Worm (Caenorhabditis elegans): ENCODE measurements around the gene snt-2.

DNA sequence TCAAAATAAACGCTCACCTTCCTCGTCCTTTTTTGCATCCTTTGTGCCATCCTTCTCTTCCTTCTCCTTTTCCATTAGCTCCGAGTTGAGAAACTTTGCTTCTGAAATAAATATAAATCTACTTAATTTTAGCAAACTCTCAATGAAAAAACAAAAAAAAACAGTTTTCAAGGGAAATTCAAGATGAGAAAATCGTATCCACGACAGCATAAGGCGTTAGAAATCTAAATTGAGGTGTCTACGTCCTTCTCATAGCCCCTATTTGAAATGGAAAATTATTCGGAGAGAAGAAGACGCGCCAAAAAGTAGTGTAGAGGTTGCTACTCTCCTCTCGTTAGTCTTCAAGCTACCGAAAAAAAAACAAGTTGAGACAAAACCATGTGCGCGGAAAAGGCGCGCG lies 41.2 kb downstream of the snt-2 start, which contains the start of gene pat-12:
- TF ChIP-seq nhr-237 (tag; optimal IDR thresholded peaks at IDR 0.05) (no peak), ces-1 (GFP tag; optimal IDR thresholded peaks at IDR 0.05) (no peak), lin-32 (GFP tag; optimal IDR thresholded peaks at IDR 0.05) (no peak)
